Worm (Caenorhabditis elegans) whole organism, young adult: Measurements from ENCODE around the gene mrps-28.

ENCODE experiments used
- B0336.3 ChIP-seq: fragments of 200-800 bp; sonication (Bioruptor generic); IDR thresholded peaks from 2 replicates; pipeline ENCODE4 v1.3.6; 2022; ENCODE audit warnings: missing genetic modification characterization, missing compliant biosample characterization
- F23B12.7 ChIP-seq: sonication (generic microtip); optimal IDR thresholded peaks from 2 replicates; lab custom pipeline; 2017; ENCODE audit warnings: missing genetic modification characterization, mild to moderate bottlenecking, missing compliant biosample characterization, antibody characterized with exemption, moderate library complexity; ENCODE audit not compliant: insufficient read depth
- F52B5.7 ChIP-seq: sonication (generic microtip); optimal IDR thresholded peaks from 2 replicates; lab custom pipeline; 2016; ENCODE audit warnings: mild to moderate bottlenecking, missing genetic modification characterization, missing compliant biosample characterization
- K12H6.12 ChIP-seq: fragments of 200-800 bp; sonication (Bioruptor generic); optimal IDR thresholded peaks from 2 replicates; lab custom pipeline; 2018; ENCODE audit warnings: mild to moderate bottlenecking, missing genetic modification characterization, missing compliant biosample characterization
- Y53G8AR.9 ChIP-seq: fragments of 200-800 bp; sonication (Bioruptor generic); conservative IDR thresholded peaks from 2 replicates; pipeline ENCODE4 v1.3.6; 2022; ENCODE audit warnings: missing genetic modification reagents, missing genetic modification characterization, missing compliant biosample characterization
- Y95B8A.8 ChIP-seq: fragments of 200-800 bp; sonication (Bioruptor generic); IDR thresholded peaks from 2 replicates; pipeline ENCODE4 v1.3.6; 2022; ENCODE audit warnings: missing genetic modification reagents, missing genetic modification characterization, missing compliant biosample characterization
- aptf-2 ChIP-seq: fragments of 200-800 bp; sonication (Bioruptor generic); conservative IDR thresholded peaks from 2 replicates; pipeline ENCODE4 v1.3.6; 2022; ENCODE audit warnings: missing genetic modification reagents, missing genetic modification characterization, missing compliant biosample characterization
- atf-7 ChIP-seq: sonication (generic microtip); optimal IDR thresholded peaks from 2 replicates; lab custom pipeline; 2017; ENCODE audit warnings: mild to moderate bottlenecking, missing genetic modification characterization, missing compliant biosample characterization
- ceh-40 ChIP-seq: fragments of 200-800 bp; sonication (Bioruptor generic); IDR thresholded peaks from 2 replicates; pipeline ENCODE4 v1.3.6; 2022; ENCODE audit warnings: missing genetic modification characterization, missing compliant biosample characterization
- ceh-58 ChIP-seq: fragments of 200-800 bp; sonication (Bioruptor generic); IDR thresholded peaks from 2 replicates; pipeline ENCODE4 v1.3.6; 2022; ENCODE audit warnings: missing genetic modification characterization, missing compliant biosample characterization
- die-1 ChIP-seq: sonication (generic microtip); optimal IDR thresholded peaks from 2 replicates; lab custom pipeline; 2016; ENCODE audit warnings: missing genotype, mild to moderate bottlenecking, missing genetic modification characterization, missing compliant biosample characterization
- dox-1 ChIP-seq: fragments of 200-800 bp; sonication (Bioruptor generic); IDR thresholded peaks from 2 replicates; pipeline ENCODE4 v1.3.6; 2022; ENCODE audit warnings: missing genetic modification reagents, missing genetic modification characterization, missing compliant biosample characterization
- egl-44 ChIP-seq: fragments of 200-800 bp; sonication (Bioruptor generic); IDR thresholded peaks from 2 replicates; pipeline ENCODE4 v1.3.6; 2022; ENCODE audit warnings: missing genetic modification reagents, missing genetic modification characterization, missing compliant biosample characterization
- egrh-3 ChIP-seq: fragments of 200-800 bp; sonication (Bioruptor generic); IDR thresholded peaks from 2 replicates; pipeline ENCODE4 v1.3.6; 2022; ENCODE audit warnings: missing genetic modification reagents, missing genetic modification characterization, missing compliant biosample characterization
- ets-4 ChIP-seq: fragments of 200-800 bp; sonication (Bioruptor generic); optimal IDR thresholded peaks from 2 replicates; lab custom pipeline; 2018; ENCODE audit warnings: mild to moderate bottlenecking, missing genetic modification characterization, missing compliant biosample characterization
- hlh-26 ChIP-seq: fragments of 200-800 bp; sonication (Bioruptor generic); conservative IDR thresholded peaks from 2 replicates; pipeline ENCODE4 v1.3.6; 2022; ENCODE audit warnings: missing genetic modification reagents, missing genetic modification characterization, missing compliant biosample characterization
- hmg-1.2 ChIP-seq: fragments of 200-800 bp; sonication (Bioruptor generic); IDR thresholded peaks from 2 replicates; pipeline ENCODE4 v1.3.6; 2022; ENCODE audit warnings: missing genetic modification reagents, missing genetic modification characterization, missing compliant biosample characterization
- hmg-20 ChIP-seq: fragments of 200-800 bp; sonication (Bioruptor generic); IDR thresholded peaks from 2 replicates; pipeline ENCODE4 v1.3.6; 2022; ENCODE audit warnings: missing genetic modification reagents, missing genetic modification characterization, missing compliant biosample characterization
- lsy-27 ChIP-seq: sonication (generic microtip); optimal IDR thresholded peaks from 2 replicates; lab custom pipeline; 2017; ENCODE audit warnings: missing genetic modification characterization, mild to moderate bottlenecking, missing compliant biosample characterization, antibody characterized with exemption, missing genotype, borderline replicate concordance; ENCODE audit not compliant: insufficient read depth
- nhr-90 ChIP-seq: sonication (generic microtip); optimal IDR thresholded peaks from 2 replicates; lab custom pipeline; 2016; ENCODE audit warnings: missing genotype, mild to moderate bottlenecking, missing genetic modification characterization, missing compliant biosample characterization
- rcor-1 ChIP-seq: fragments of 200-800 bp; sonication (Bioruptor generic); IDR thresholded peaks from 2 replicates; pipeline ENCODE4 v1.3.6; 2022; ENCODE audit warnings: missing genetic modification reagents, missing genetic modification characterization, missing compliant biosample characterization
- rpc-1 ChIP-seq, 2 experiments: fragments of 150-350 bp in 1 of 2; sonication (generic microtip) in 1 of 2; optimal IDR thresholded peaks; 2 replicates each; lab custom pipeline; 2014 to 2018; ENCODE audit warnings: missing biosample characterization in 1 of 2, missing genetic modification characterization in 1 of 2, missing genetic modification reagents in 1 of 2, missing genotype in 1 of 2
- snpc-3.4 ChIP-seq: sonication (generic microtip); optimal IDR thresholded peaks from 2 replicates; lab custom pipeline; 2017; ENCODE audit warnings: missing genetic modification characterization, mild to moderate bottlenecking, missing compliant biosample characterization, antibody characterized with exemption, moderate library complexity, missing genotype, missing genetic modification reagents
- snpc-4 ChIP-seq, 5 experiments: fragments of 150-350 bp in 1 of 5; sonication (generic microtip) in 4 of 5; optimal IDR thresholded peaks; 2 replicates each; lab custom pipeline; 2014 to 2018; ENCODE audit warnings: missing genetic modification characterization in 5 of 5, missing biosample characterization in 3 of 5, antibody characterized with exemption in 2 of 5, mild to moderate bottlenecking in 2 of 5, missing compliant biosample characterization in 2 of 5, missing genotype in 2 of 5, moderate library complexity in 2 of 5, missing genetic modification reagents in 1 of 5
- somi-1 ChIP-seq: fragments of 200-800 bp; sonication (Bioruptor generic); optimal IDR thresholded peaks from 2 replicates; lab custom pipeline; 2018; ENCODE audit warnings: mild to moderate bottlenecking, missing genetic modification characterization, missing compliant biosample characterization
- unc-62 ChIP-seq: fragments of 150-350 bp; optimal IDR thresholded peaks from 2 replicates; lab custom pipeline; 2014; ENCODE audit warnings: missing biosample characterization, missing genetic modification reagents, missing genetic modification characterization
- xnd-1 ChIP-seq: sonication (generic microtip); optimal IDR thresholded peaks from 2 replicates; lab custom pipeline; 2016; ENCODE audit warnings: missing genotype, missing genetic modification reagents, missing genetic modification characterization, missing compliant biosample characterization
- zfh-2 ChIP-seq: fragments of 200-800 bp; sonication (Bioruptor generic); conservative IDR thresholded peaks from 2 replicates; pipeline ENCODE4 v1.3.6; 2022; ENCODE audit warnings: missing genetic modification reagents, missing genetic modification characterization, missing compliant biosample characterization
- zim-3 ChIP-seq: sonication (generic microtip); optimal IDR thresholded peaks from 2 replicates; lab custom pipeline; 2017; ENCODE audit warnings: mild to moderate bottlenecking, missing genetic modification characterization, moderate library complexity, missing compliant biosample characterization
- ztf-18 ChIP-seq: sonication (generic microtip); optimal IDR thresholded peaks from 2 replicates; lab custom pipeline; 2016; ENCODE audit warnings: missing genotype, mild to moderate bottlenecking, missing genetic modification characterization, missing compliant biosample characterization
- ztf-26 ChIP-seq: sonication (generic microtip); optimal IDR thresholded peaks from 2 replicates; lab custom pipeline; 2017; ENCODE audit warnings: missing genetic modification characterization, missing compliant biosample characterization
- ztf-28 ChIP-seq: fragments of 200-800 bp; sonication (Bioruptor generic); IDR thresholded peaks from 2 replicates; pipeline ENCODE4 v1.3.6; 2022; ENCODE audit warnings: missing genetic modification reagents, missing genetic modification characterization, missing compliant biosample characterization
- ztf-6 ChIP-seq: fragments of 200-800 bp; sonication (Bioruptor generic); IDR thresholded peaks from 2 replicates; pipeline ENCODE4 v1.3.6; 2022; ENCODE audit warnings: missing genetic modification reagents, missing genetic modification characterization, missing compliant biosample characterization

The mrps-28 gene

DNA sequence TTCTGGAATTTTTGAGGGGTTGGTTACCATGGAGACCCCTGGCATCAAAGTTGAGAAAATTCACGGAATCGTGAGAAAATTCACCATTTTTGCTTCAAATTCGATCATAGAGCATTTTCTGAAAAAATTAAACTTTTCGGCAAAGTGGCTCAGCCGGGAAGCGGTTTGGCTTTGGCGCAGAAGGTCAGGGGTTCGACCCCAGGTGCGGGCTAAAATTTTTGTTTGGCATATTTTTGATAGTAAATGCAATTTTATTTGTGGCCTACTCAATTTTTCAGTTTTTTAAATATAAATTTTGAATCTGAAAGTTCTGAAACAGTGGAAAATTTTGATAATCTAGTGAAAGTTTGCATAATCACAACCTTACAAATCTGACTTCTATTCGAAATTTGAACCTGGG lies 45.0 kb upstream of the mrps-28 start:
- no peak for TF ChIP-seq egrh-3
- no peak for TF ChIP-seq rpc-1 (optimal IDR thresholded peaks at IDR 0.05; lab: Kevin White, UChicago)
- TF ChIP-seq rpc-1 (tag; optimal IDR thresholded peaks at IDR 0.05; lab: Kevin White, UChicago): peak; percentile 24
- TF ChIP-seq somi-1 (GFP tag; lab: Kevin White, UChicago): no peak
- no peak for TF ChIP-seq B0336.3 (GFP tag; lab: Robert Waterston, UW)
- no peak for TF ChIP-seq snpc-4 (GFP tag; optimal IDR thresholded peaks at IDR 0.05; lab: Kevin White, UChicago)
- TF ChIP-seq snpc-4 (tag; optimal IDR thresholded peaks at IDR 0.05; lab: Kevin White, UChicago): no peak
- no peak for TF ChIP-seq unc-62 (GFP tag; lab: Kevin White, UChicago)
- no peak for TF ChIP-seq xnd-1 (tag; lab: Kevin White, UChicago)
- TF ChIP-seq, all 124 proteins: peak for 1

DNA sequence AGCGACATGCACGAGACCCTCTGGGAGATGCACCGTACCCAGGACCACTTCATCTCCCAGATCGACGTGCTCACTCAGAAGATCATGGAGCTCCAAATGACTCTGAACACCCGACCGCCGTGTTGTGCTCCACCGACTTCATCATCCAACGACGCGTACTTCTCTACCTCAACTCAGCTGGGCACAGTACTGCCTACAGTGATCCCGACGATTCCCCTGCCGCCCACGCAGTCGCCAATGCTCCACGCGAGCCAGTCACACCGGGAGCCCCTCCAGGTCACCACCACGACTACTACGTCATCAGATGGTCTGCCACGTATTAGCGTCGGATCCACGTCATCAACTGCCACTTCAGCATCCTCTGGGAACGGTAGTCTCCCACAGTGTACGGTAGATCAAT lies 38.6 kb upstream of the mrps-28 start:
- no peak for TF ChIP-seq lsy-27
- TF ChIP-seq zfh-2 (GFP tag; lab: Robert Waterston, UW): peak; percentile 71
- TF ChIP-seq aptf-2 (GFP tag; lab: Robert Waterston, UW): no peak
- peak; percentile 49 for TF ChIP-seq F52B5.7 (tag; lab: Kevin White, UChicago)
- no peak for TF ChIP-seq Y53G8AR.9
- no peak for TF ChIP-seq K12H6.12 (tag; lab: Kevin White, UChicago)
- TF ChIP-seq ztf-6: no peak
- TF ChIP-seq F23B12.7: no peak
- 0 out of 2 replicates have a peak, but pooled peaks have one; percentile 18 for TF ChIP-seq dox-1

DNA sequence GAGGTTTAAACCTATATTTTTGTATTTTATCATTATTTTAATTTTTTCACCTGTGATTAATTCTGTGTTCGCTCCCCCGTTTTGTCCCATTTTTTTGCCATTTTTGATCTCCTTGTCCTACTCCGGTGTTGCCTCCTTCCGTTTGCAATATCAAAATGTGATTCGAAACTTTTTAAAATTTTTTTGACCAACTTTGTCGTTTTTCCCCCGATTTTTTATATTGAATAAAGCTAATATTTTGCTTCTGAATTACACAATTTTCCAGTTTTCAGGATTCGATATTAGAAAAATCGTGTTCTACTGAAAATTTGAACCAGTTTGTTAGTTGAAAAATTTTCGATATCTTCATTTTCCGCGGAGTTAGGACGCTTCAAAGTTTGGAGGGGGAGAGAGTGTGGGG lies 38.2 kb upstream of the mrps-28 start, which contains the start of gene nlp-25:
Gene nlp-25, plus strand, starts transcription at position 301 of the 400 bp plus-strand sequence.
- TF ChIP-seq ztf-26 (tag; lab: Kevin White, UChicago): no peak
- TF ChIP-seq hmg-1.2 (GFP tag; lab: Robert Waterston, UW): peak; percentile 35; the same call in 1 of the 2 replicates
- TF ChIP-seq, all 124 proteins: peak for 1

DNA sequence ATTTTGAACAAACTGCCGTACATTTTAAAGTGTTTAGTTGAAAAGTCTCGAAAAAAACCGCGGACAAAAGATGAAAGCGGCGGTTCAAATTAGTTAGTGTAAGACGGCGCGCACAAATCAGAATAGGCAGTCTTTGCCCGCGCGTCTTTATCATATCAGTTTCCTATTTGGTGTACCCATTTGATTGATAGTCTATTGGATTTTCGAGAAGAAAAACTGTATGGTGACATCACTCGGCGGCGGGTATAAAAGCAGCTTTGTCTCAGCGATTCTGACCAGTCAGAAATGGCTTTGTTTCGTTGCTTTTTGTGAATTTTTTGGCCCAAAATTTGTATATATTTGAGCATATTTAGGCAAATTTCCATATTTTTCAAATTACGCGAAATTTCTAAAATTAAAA lies 35.4 kb upstream of the mrps-28 start:
- no peak for TF ChIP-seq ceh-40 (GFP tag; lab: Robert Waterston, UW)
- peak; percentile 13 for TF ChIP-seq atf-7 (tag; lab: Kevin White, UChicago)

DNA sequence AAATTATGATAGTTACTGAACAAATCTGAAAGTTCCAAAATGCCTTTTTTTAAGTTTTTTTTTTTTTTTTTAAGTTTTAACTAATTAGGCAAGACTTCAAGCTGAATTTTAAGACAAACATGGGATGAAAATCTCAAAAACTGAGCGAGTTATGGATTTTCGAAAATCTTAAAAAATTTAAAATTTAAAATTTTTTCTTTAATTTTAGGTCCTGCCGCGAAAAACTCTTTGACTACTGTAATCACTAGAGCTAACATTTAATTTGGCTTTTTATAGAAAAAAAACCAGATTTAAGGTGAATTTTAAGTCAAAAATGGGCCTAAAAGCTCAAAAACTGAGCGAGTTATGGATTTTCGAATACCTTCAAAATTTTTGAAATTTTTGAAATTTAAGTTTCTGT lies 34.8 kb upstream of the mrps-28 start, which contains the start of gene grsp-1:
Gene grsp-1, plus strand, starts transcription at position 301 of the 400 bp plus-strand sequence.
- no peak for TF ChIP-seq xnd-1 (tag; lab: Kevin White, UChicago)
- no peak for TF ChIP-seq die-1 (tag; lab: Kevin White, UChicago)
- TF ChIP-seq ztf-28: no peak
- TF ChIP-seq nhr-90 (tag; lab: Kevin White, UChicago): no peak
- TF ChIP-seq ets-4 (GFP tag; lab: Kevin White, UChicago): no peak
- no peak for TF ChIP-seq Y95B8A.8
- TF ChIP-seq snpc-3.4 (tag; lab: Kevin White, UChicago): no peak
- no peak for TF ChIP-seq rcor-1 (GFP tag; lab: Robert Waterston, UW)
- TF ChIP-seq hlh-26 (GFP tag; lab: Robert Waterston, UW): no peak
- TF ChIP-seq ceh-58: no peak
- no peak for TF ChIP-seq egl-44
- no peak for TF ChIP-seq ztf-26 (tag; lab: Kevin White, UChicago)
- no peak for TF ChIP-seq zim-3 (tag; lab: Kevin White, UChicago)
- no peak for TF ChIP-seq hmg-20 (GFP tag; lab: Robert Waterston, UW)
- TF ChIP-seq ztf-18 (tag; lab: Kevin White, UChicago): no peak
